Worm (Caenorhabditis elegans) whole organism, young adult: Measurements from ENCODE around the gene hil-4.

ENCODE experiments used
- F22D6.2 ChIP-seq: sonication (generic microtip); optimal IDR thresholded peaks from 2 replicates; lab custom pipeline; 2016; ENCODE audit warnings: mild to moderate bottlenecking, missing genetic modification characterization, missing compliant biosample characterization
- K12H6.12 ChIP-seq: fragments of 200-800 bp; sonication (Bioruptor generic); optimal IDR thresholded peaks from 2 replicates; lab custom pipeline; 2018; ENCODE audit warnings: mild to moderate bottlenecking, missing genetic modification characterization, missing compliant biosample characterization
- T26A5.8 ChIP-seq: sonication (generic microtip); optimal IDR thresholded peaks from 2 replicates; lab custom pipeline; 2016; ENCODE audit warnings: missing genetic modification characterization, missing compliant biosample characterization
- akir-1 ChIP-seq: fragments of 200-800 bp; sonication (Bioruptor generic); optimal IDR thresholded peaks from 2 replicates; lab custom pipeline; 2018; ENCODE audit warnings: mild to moderate bottlenecking, missing genetic modification characterization, moderate library complexity, missing compliant biosample characterization
- atf-7 ChIP-seq: sonication (generic microtip); optimal IDR thresholded peaks from 2 replicates; lab custom pipeline; 2017; ENCODE audit warnings: mild to moderate bottlenecking, missing genetic modification characterization, missing compliant biosample characterization
- ccch-3 ChIP-seq: fragments of 200-800 bp; sonication (Bioruptor generic); optimal IDR thresholded peaks from 2 replicates; lab custom pipeline; 2018; ENCODE audit warnings: mild to moderate bottlenecking, missing genetic modification characterization, missing compliant biosample characterization
- cebp-1 ChIP-seq, 2 experiments: fragments of 200-800 bp in 1 of 2; sonication (Bioruptor generic) in 1 of 2; sonication (generic microtip) in 1 of 2; IDR thresholded peaks in 1 of 2; optimal IDR thresholded peaks in 1 of 2; 2 replicates each; pipeline versions ENCODE4 v1.3.6 to Lab custom; 2017 to 2022; ENCODE audit warnings: missing compliant biosample characterization in 2 of 2, missing genetic modification characterization in 2 of 2, mild to moderate bottlenecking in 1 of 2, missing genetic modification reagents in 1 of 2, moderate library complexity in 1 of 2
- ceh-40 ChIP-seq: fragments of 200-800 bp; sonication (Bioruptor generic); IDR thresholded peaks from 2 replicates; pipeline ENCODE4 v1.3.6; 2022; ENCODE audit warnings: missing genetic modification characterization, missing compliant biosample characterization
- ceh-91 ChIP-seq: fragments of 200-800 bp; sonication (Bioruptor generic); IDR thresholded peaks from 2 replicates; pipeline ENCODE4 v1.3.6; 2022; ENCODE audit warnings: missing genetic modification reagents, missing genetic modification characterization, missing compliant biosample characterization
- dox-1 ChIP-seq: fragments of 200-800 bp; sonication (Bioruptor generic); IDR thresholded peaks from 2 replicates; pipeline ENCODE4 v1.3.6; 2022; ENCODE audit warnings: missing genetic modification reagents, missing genetic modification characterization, missing compliant biosample characterization
- dpff-1 ChIP-seq: sonication (generic microtip); optimal IDR thresholded peaks from 2 replicates; lab custom pipeline; 2017; ENCODE audit warnings: mild to moderate bottlenecking, missing genetic modification characterization, missing compliant biosample characterization
- fkh-3 ChIP-seq: sonication (generic microtip); optimal IDR thresholded peaks from 2 replicates; lab custom pipeline; 2016; ENCODE audit warnings: mild to moderate bottlenecking, missing genetic modification characterization, missing compliant biosample characterization
- him-1 ChIP-seq: sonication (generic microtip); optimal IDR thresholded peaks from 2 replicates; lab custom pipeline; 2016; ENCODE audit warnings: missing genotype, missing genetic modification reagents, missing genetic modification characterization, missing compliant biosample characterization
- hlh-12 ChIP-seq: sonication (generic microtip); optimal IDR thresholded peaks from 2 replicates; lab custom pipeline; 2016; ENCODE audit warnings: missing genetic modification characterization, missing compliant biosample characterization
- hrde-1 ChIP-seq: sonication (generic microtip); optimal IDR thresholded peaks from 2 replicates; lab custom pipeline; 2016; ENCODE audit warnings: missing genetic modification characterization, mild to moderate bottlenecking, missing compliant biosample characterization, moderate library complexity, missing genotype, missing genetic modification reagents, borderline replicate concordance
- hsf-1 ChIP-seq: fragments of 200-800 bp; sonication (Bioruptor generic); IDR thresholded peaks from 2 replicates; pipeline ENCODE4 v1.3.6; 2022; ENCODE audit warnings: missing genetic modification reagents, missing genetic modification characterization, missing compliant biosample characterization
- lag-1 ChIP-seq: fragments of 200-800 bp; sonication (Bioruptor generic); IDR thresholded peaks from 2 replicates; pipeline ENCODE4 v1.3.6; 2022; ENCODE audit warnings: missing genetic modification reagents, missing genetic modification characterization, missing compliant biosample characterization
- let-526 ChIP-seq: fragments of 200-800 bp; sonication (Bioruptor generic); IDR thresholded peaks from 2 replicates; pipeline ENCODE4 v1.3.6; 2022; ENCODE audit warnings: missing genetic modification reagents, missing genetic modification characterization, missing compliant biosample characterization
- lin-26 ChIP-seq: fragments of 200-800 bp; sonication (Bioruptor generic); IDR thresholded peaks from 2 replicates; pipeline ENCODE4 v1.3.6; 2022; ENCODE audit warnings: missing genetic modification reagents, missing genetic modification characterization, missing compliant biosample characterization
- lir-1 ChIP-seq: fragments of 200-800 bp; sonication (Bioruptor generic); conservative IDR thresholded peaks from 2 replicates; pipeline ENCODE4 v1.3.6; 2022; ENCODE audit warnings: missing genetic modification reagents, missing genetic modification characterization, missing compliant biosample characterization
- madf-10 ChIP-seq: sonication (generic microtip); optimal IDR thresholded peaks from 2 replicates; lab custom pipeline; 2016; ENCODE audit warnings: mild to moderate bottlenecking, missing genetic modification characterization, missing compliant biosample characterization
- mes-4 ChIP-seq: sonication (generic microtip); optimal IDR thresholded peaks from 2 replicates; lab custom pipeline; 2016; ENCODE audit warnings: missing genotype, missing genetic modification characterization, missing compliant biosample characterization
- mxl-1 ChIP-seq: sonication (generic microtip); optimal IDR thresholded peaks from 2 replicates; lab custom pipeline; 2016; ENCODE audit warnings: missing genetic modification characterization, missing compliant biosample characterization
- nhr-179 ChIP-seq: sonication (generic microtip); optimal IDR thresholded peaks from 2 replicates; lab custom pipeline; 2016; ENCODE audit warnings: mild to moderate bottlenecking, missing genetic modification characterization, missing compliant biosample characterization
- nhr-27 ChIP-seq: fragments of 200-800 bp; sonication (Bioruptor generic); optimal IDR thresholded peaks from 2 replicates; lab custom pipeline; 2018; ENCODE audit warnings: mild to moderate bottlenecking, missing genetic modification characterization, moderate library complexity, missing compliant biosample characterization
- nhr-80 ChIP-seq: sonication (generic microtip); optimal IDR thresholded peaks from 2 replicates; lab custom pipeline; 2016; ENCODE audit warnings: missing genetic modification characterization, missing compliant biosample characterization
- rpc-1 ChIP-seq, 2 experiments: fragments of 150-350 bp in 1 of 2; sonication (generic microtip) in 1 of 2; optimal IDR thresholded peaks; 2 replicates each; lab custom pipeline; 2014 to 2018; ENCODE audit warnings: missing biosample characterization in 1 of 2, missing genetic modification characterization in 1 of 2, missing genetic modification reagents in 1 of 2, missing genotype in 1 of 2
- sdz-38 ChIP-seq: sonication (generic microtip); optimal IDR thresholded peaks from 2 replicates; lab custom pipeline; 2016; ENCODE audit warnings: missing genotype, missing genetic modification characterization, missing compliant biosample characterization
- sea-2 ChIP-seq: fragments of 200-800 bp; sonication (Bioruptor generic); IDR thresholded peaks from 2 replicates; pipeline ENCODE4 v1.3.6; 2022; ENCODE audit warnings: missing genetic modification characterization, missing compliant biosample characterization
- snpc-3.4 ChIP-seq: sonication (generic microtip); optimal IDR thresholded peaks from 2 replicates; lab custom pipeline; 2017; ENCODE audit warnings: missing genetic modification characterization, mild to moderate bottlenecking, missing compliant biosample characterization, antibody characterized with exemption, moderate library complexity, missing genotype, missing genetic modification reagents
- somi-1 ChIP-seq: fragments of 200-800 bp; sonication (Bioruptor generic); optimal IDR thresholded peaks from 2 replicates; lab custom pipeline; 2018; ENCODE audit warnings: mild to moderate bottlenecking, missing genetic modification characterization, missing compliant biosample characterization
- sptf-2 ChIP-seq: fragments of 200-800 bp; sonication (Bioruptor generic); optimal IDR thresholded peaks from 2 replicates; lab custom pipeline; 2018; ENCODE audit warnings: mild to moderate bottlenecking, missing genetic modification characterization, missing compliant biosample characterization
- unc-62 ChIP-seq: fragments of 150-350 bp; optimal IDR thresholded peaks from 2 replicates; lab custom pipeline; 2014; ENCODE audit warnings: missing biosample characterization, missing genetic modification reagents, missing genetic modification characterization
- ztf-6 ChIP-seq: fragments of 200-800 bp; sonication (Bioruptor generic); IDR thresholded peaks from 2 replicates; pipeline ENCODE4 v1.3.6; 2022; ENCODE audit warnings: missing genetic modification reagents, missing genetic modification characterization, missing compliant biosample characterization

hil-4 gene

ce11 chrV:4770408-4770947 lies 16.4 kb downstream of the hil-4 start, which contains the start of gene elt-7:
elt-7 (plus strand) TSS chrV:4770670.
- TF ChIP-seq dox-1 (GFP tag; lab: Robert Waterston, UW): 0 out of 2 replicates have a peak, but pooled peaks have one; percentile 7
- TF ChIP-seq lag-1 (GFP tag; lab: Robert Waterston, UW): 0 out of 2 replicates have a peak, but pooled peaks have one; percentile 17
- no peak for TF ChIP-seq madf-10 (tag; lab: Kevin White, UChicago)
- TF ChIP-seq nhr-80 (tag; lab: Kevin White, UChicago): peak; percentile 77
- TF ChIP-seq hlh-12 (tag; lab: Kevin White, UChicago): no peak
- TF ChIP-seq ceh-91: no peak
- TF ChIP-seq, all 124 proteins: peak for 3

DNA sequence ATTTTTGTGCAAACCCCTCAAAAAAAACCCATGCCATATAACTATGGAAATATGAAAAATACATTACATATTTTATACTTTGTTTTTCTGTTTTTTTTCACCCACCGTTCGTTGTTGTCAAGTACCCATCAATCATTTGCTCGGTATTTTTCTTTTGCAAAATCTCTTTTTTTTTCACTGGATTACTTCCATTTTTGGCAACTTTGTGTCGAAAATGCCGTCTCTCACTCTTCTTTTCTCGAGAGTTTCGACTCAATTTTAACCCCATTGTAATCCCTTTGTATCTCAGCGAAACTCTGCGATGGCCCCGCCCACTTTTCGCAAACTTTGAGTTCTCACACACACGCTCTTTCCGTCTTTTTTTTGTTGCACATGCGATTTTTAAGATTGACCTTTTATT lies 21.0 kb downstream of the hil-4 start:
- TF ChIP-seq rpc-1 (optimal IDR thresholded peaks at IDR 0.05; lab: Kevin White, UChicago): no peak
- TF ChIP-seq rpc-1 (tag; optimal IDR thresholded peaks at IDR 0.05; lab: Kevin White, UChicago): no peak
- TF ChIP-seq sea-2 (GFP tag; lab: Robert Waterston, UW): no peak
- TF ChIP-seq unc-62: no peak
- TF ChIP-seq akir-1 (GFP tag; lab: Kevin White, UChicago): no peak
- TF ChIP-seq sdz-38 (tag; lab: Kevin White, UChicago): no peak

DNA sequence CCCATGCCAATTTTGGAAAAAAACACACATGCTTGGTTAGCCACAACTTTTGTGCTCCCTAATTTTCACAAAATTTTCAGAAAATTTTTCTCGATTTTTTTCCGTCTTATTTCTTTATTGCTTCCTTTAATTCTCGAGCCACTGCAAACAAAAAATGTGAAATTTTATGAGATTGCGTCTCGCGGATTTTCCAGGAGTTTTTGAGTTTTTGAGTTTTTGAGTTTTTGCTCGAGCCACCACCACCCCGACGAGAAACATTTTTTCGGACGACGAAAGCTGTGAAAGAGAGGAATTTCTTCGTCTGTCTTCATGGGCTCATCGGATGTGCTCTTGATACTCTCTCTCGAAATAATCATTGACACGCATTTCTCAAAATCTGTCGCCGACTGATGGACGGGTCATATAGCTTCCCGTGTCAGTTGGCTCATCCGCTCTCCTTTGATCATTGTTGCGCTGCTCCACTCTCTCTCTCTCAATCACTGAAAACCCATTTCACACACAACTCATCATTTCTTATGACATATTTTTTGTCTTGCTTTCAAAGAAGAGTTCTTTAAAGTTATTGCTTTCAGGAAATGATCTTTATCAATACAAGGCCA lies 23.4 kb downstream of the hil-4 start, which contains the start of gene C18G1.1:
Gene C18G1.1, plus strand, starts transcription at position 573 of the 599 bp plus-strand sequence.
- TF ChIP-seq mes-4 (tag; lab: Kevin White, UChicago) (no peak), ccch-3 (GFP tag; lab: Kevin White, UChicago) (no peak), T26A5.8 (tag; lab: Kevin White, UChicago) (no peak), mxl-1 (tag; lab: Kevin White, UChicago) (no peak), ztf-6 (GFP tag; lab: Robert Waterston, UW) (no peak), dpff-1 (no peak), snpc-3.4 (tag; lab: Kevin White, UChicago) (no peak), rpc-1 (optimal IDR thresholded peaks at IDR 0.05; lab: Kevin White, UChicago) (no peak), rpc-1 (tag; optimal IDR thresholded peaks at IDR 0.05; lab: Kevin White, UChicago) (no peak), fkh-3 (no peak), nhr-179 (no peak), hrde-1 (tag; lab: Kevin White, UChicago) (no peak), sptf-2 (GFP tag; lab: Kevin White, UChicago) (no peak), atf-7 (no peak), somi-1 (GFP tag; lab: Kevin White, UChicago) (no peak), hsf-1 (GFP tag; lab: Robert Waterston, UW) (no peak), lin-26 (GFP tag; lab: Robert Waterston, UW) (no peak), cebp-1 (GFP tag; IDR thresholded peaks at IDR 0.05; lab: Robert Waterston, UW) (no peak), cebp-1 (tag; optimal IDR thresholded peaks at IDR 0.05; lab: Kevin White, UChicago) (no peak), hlh-12 (tag; lab: Kevin White, UChicago) (no peak), F22D6.2 (tag; lab: Kevin White, UChicago) (no peak), madf-10 (tag; lab: Kevin White, UChicago) (no peak)

ce11 chrV:4783313-4783712 lies 29.2 kb downstream of the hil-4 start, which contains the start of gene Y60C6A.1:
Y60C6A.1 (plus strand) TSS chrV:4783613.
- TF ChIP-seq ceh-40 (GFP tag; lab: Robert Waterston, UW): no peak
- TF ChIP-seq akir-1 (GFP tag; lab: Kevin White, UChicago): no peak
- no peak for TF ChIP-seq K12H6.12
- TF ChIP-seq lir-1 (GFP tag; lab: Robert Waterston, UW): no peak
- TF ChIP-seq let-526 (GFP tag; lab: Robert Waterston, UW): no peak
- no peak for TF ChIP-seq sea-2 (GFP tag; lab: Robert Waterston, UW)
- TF ChIP-seq nhr-179: no peak
- no peak for TF ChIP-seq nhr-27 (tag; lab: Kevin White, UChicago)
- TF ChIP-seq him-1 (tag; lab: Kevin White, UChicago): no peak
